Worm (Caenorhabditis elegans): ENCODE measurements around the gene ntl-4.

ntl-4 gene

ce11 chrIV:7923982-7924480, 13.7 kb downstream of the ntl-4 start, which contains the start of the genes xpo-3 and C49H3.3 (continued):
- TF ChIP-seq mdl-1 (tag; optimal IDR thresholded peaks at IDR 0.05) (no peak), ceh-16 (tag; optimal IDR thresholded peaks at IDR 0.05) (no peak), lsy-2 (tag; optimal IDR thresholded peaks at IDR 0.05) (peak in 1 of 2 experiments; percentile 69), unc-39 (tag; optimal IDR thresholded peaks at IDR 0.05) (no peak), fos-1 (tag; optimal IDR thresholded peaks at IDR 0.05) (peak; percentile 5), elt-1 (tag; optimal IDR thresholded peaks at IDR 0.05) (no peak), Y55F3AM.14 (GFP tag; optimal IDR thresholded peaks at IDR 0.05) (no peak), unc-62 (GFP tag; optimal IDR thresholded peaks at IDR 0.05) (no peak), blmp-1 (tag; optimal IDR thresholded peaks at IDR 0.05; ENCODE audit: insufficient read depth) (no peak), ztf-4 (tag; optimal IDR thresholded peaks at IDR 0.05) (no peak), R02D3.7 (tag; optimal IDR thresholded peaks at IDR 0.05) (no peak), egl-27 (tag; optimal IDR thresholded peaks at IDR 0.05) (no peak), skn-1 (tag; optimal IDR thresholded peaks at IDR 0.05) (no peak)

ce11 chrIV:7924975-7925828, 14.8 kb downstream of the ntl-4 start:
- TF ChIP-seq zag-1 (tag; optimal IDR thresholded peaks at IDR 0.05) = no peak
- no peak for TF ChIP-seq skn-1 (tag; optimal IDR thresholded peaks at IDR 0.05)
- no peak for TF ChIP-seq C34F6.9 (tag; optimal IDR thresholded peaks at IDR 0.05)
- no peak for TF ChIP-seq gmeb-1 (tag; optimal IDR thresholded peaks at IDR 0.05)
- no peak for TF ChIP-seq unc-55 (GFP tag; optimal IDR thresholded peaks at IDR 0.05)
- no peak for TF ChIP-seq ztf-4 (tag; optimal IDR thresholded peaks at IDR 0.05)
- TF ChIP-seq unc-62 (GFP tag; optimal IDR thresholded peaks at IDR 0.05) = no peak

ce11 chrIV:7926102-7926840, 15.9 kb downstream of the ntl-4 start, which contains the start of gene rps-2:
TSS of gene rps-2 (minus strand) at chrIV:7926391.
- TF ChIP-seq unc-39 (tag; optimal IDR thresholded peaks at IDR 0.05) (no peak), lsy-2 (tag; optimal IDR thresholded peaks at IDR 0.05) (peak in 1 of 2 experiments; percentile 32), fos-1 (tag; optimal IDR thresholded peaks at IDR 0.05) (peak; percentile 1), C34F6.9 (tag; optimal IDR thresholded peaks at IDR 0.05) (peak; percentile 50), ztf-11 (tag; optimal IDR thresholded peaks at IDR 0.05) (no peak), crh-2 (tag; optimal IDR thresholded peaks at IDR 0.05) (no peak), lin-13 (GFP tag; optimal IDR thresholded peaks at IDR 0.05) (peak; percentile 28), gmeb-1 (tag; optimal IDR thresholded peaks at IDR 0.05) (no peak), peb-1 (tag; optimal IDR thresholded peaks at IDR 0.05) (no peak), Y55F3AM.14 (GFP tag; optimal IDR thresholded peaks at IDR 0.05) (no peak), nhr-129 (tag; optimal IDR thresholded peaks at IDR 0.05) (peak; percentile 10), ama-1 (optimal IDR thresholded peaks at IDR 0.05) (no peak)

- TF ChIP-seq crh-2 (tag; optimal IDR thresholded peaks at IDR 0.05) (no peak), F13H6.1 (tag; optimal IDR thresholded peaks at IDR 0.05) (no peak), ceh-16 (tag; optimal IDR thresholded peaks at IDR 0.05) (no peak), skn-1 (tag; optimal IDR thresholded peaks at IDR 0.05) (no peak), nhr-23 (tag; optimal IDR thresholded peaks at IDR 0.05) (no peak), ceh-82 (tag; optimal IDR thresholded peaks at IDR 0.05) (no peak), zag-1 (tag; optimal IDR thresholded peaks at IDR 0.05) (no peak), peb-1 (tag; optimal IDR thresholded peaks at IDR 0.05) (no peak), nhr-12 (tag; optimal IDR thresholded peaks at IDR 0.05) (no peak), mbf-1 (tag; optimal IDR thresholded peaks at IDR 0.05) (no peak), ztf-4 (tag; optimal IDR thresholded peaks at IDR 0.05) (no peak), ZK546.5 (tag; optimal IDR thresholded peaks at IDR 0.05) (no peak), nhr-21 (tag; optimal IDR thresholded peaks at IDR 0.05) (no peak), lin-11 (tag; optimal IDR thresholded peaks at IDR 0.05) (no peak), egl-27 (tag; optimal IDR thresholded peaks at IDR 0.05) (no peak), lin-39 (tag; optimal IDR thresholded peaks at IDR 0.05) (no peak), unc-55 (GFP tag; optimal IDR thresholded peaks at IDR 0.05) (no peak)
Measured at ce11 chrIV:7927218-7927617, 16.8 kb downstream of the ntl-4 start, which contains the start of gene C49H3.12. TSS of gene C49H3.12 (minus strand) at chrIV:7927318.
